Fruit fly (Drosophila melanogaster) Kc167 (cell line): Measurements from ENCODE around the gene par-6.

Source experiments
- Myc ChIP-seq: fragments of >200 bp; optimal IDR thresholded peaks from 2 replicates; lab custom pipeline; 2017; ENCODE audit warnings: missing external identifiers
- Sin3A ChIP-seq: fragments of >200 bp; optimal IDR thresholded peaks from 2 replicates; lab custom pipeline; 2018; ENCODE audit warnings: missing external identifiers
- h ChIP-seq: fragments of >200 bp; optimal IDR thresholded peaks from 3 replicates; lab custom pipeline; 2018; ENCODE audit warnings: missing external identifiers
- insv ChIP-seq: fragments of >200 bp; optimal IDR thresholded peaks from 3 replicates; lab custom pipeline; 2018; ENCODE audit warnings: missing external identifiers
- psq ChIP-seq: fragments of >200 bp; optimal IDR thresholded peaks from 2 replicates; lab custom pipeline; 2017; ENCODE audit warnings: missing external identifiers
- ttk ChIP-seq: sonication (Bioruptor generic); optimal IDR thresholded peaks from 2 replicates; lab custom pipeline; 2017; ENCODE audit warnings: missing external identifiers

The par-6 gene

dm6 chrX:17682745-17683505 is 20.2 kb upstream of the par-6 start:
- no peak for TF ChIP-seq ttk
- no peak for TF ChIP-seq psq (lab: Kevin White, UChicago)
- TF ChIP-seq insv: no peak
- TF ChIP-seq Myc (lab: Kevin White, UChicago): no peak
- TF ChIP-seq h (lab: Kevin White, UChicago): no peak
- TF ChIP-seq Sin3A (lab: Kevin White, UChicago): no peak

dm6 chrX:17683506-17683858 is 19.7 kb upstream of the par-6 start:
- TF ChIP-seq h (lab: Kevin White, UChicago) (no peak), Sin3A (lab: Kevin White, UChicago) (no peak), insv (no peak), ttk (no peak), psq (lab: Kevin White, UChicago) (no peak), Myc (lab: Kevin White, UChicago) (no peak)

- no peak for TF ChIP-seq h (lab: Kevin White, UChicago)
- TF ChIP-seq Myc (lab: Kevin White, UChicago): no peak
- no peak for TF ChIP-seq Sin3A (lab: Kevin White, UChicago)
- no peak for TF ChIP-seq psq (lab: Kevin White, UChicago)
- no peak for TF ChIP-seq insv
- TF ChIP-seq ttk: no peak
Measured at dm6 chrX:17686179-17686578, 17.0 kb upstream of the par-6 start.

- TF ChIP-seq Sin3A (lab: Kevin White, UChicago) (no peak), psq (lab: Kevin White, UChicago) (no peak), insv (no peak), ttk (no peak), h (lab: Kevin White, UChicago) (no peak), Myc (lab: Kevin White, UChicago) (no peak)
Measured at dm6 chrX:17692729-17693128, 10.4 kb upstream of the par-6 start.

dm6 chrX:17693981-17694872 is 8.9 kb upstream of the par-6 start:
- TF ChIP-seq psq (lab: Kevin White, UChicago): no peak

- TF ChIP-seq Sin3A (lab: Kevin White, UChicago) (no peak), Myc (lab: Kevin White, UChicago) (no peak), ttk (no peak), h (lab: Kevin White, UChicago) (no peak), insv (no peak), psq (lab: Kevin White, UChicago) (no peak)
Measured at dm6 chrX:17694873-17695446, 8.2 kb upstream of the par-6 start.

dm6 chrX:17695641-17696040 is 7.5 kb upstream of the par-6 start:
- no peak for TF ChIP-seq psq (lab: Kevin White, UChicago)

dm6 chrX:17696637-17697036 is 6.5 kb upstream of the par-6 start:
- TF ChIP-seq Myc (lab: Kevin White, UChicago) (no peak), ttk (no peak), h (lab: Kevin White, UChicago) (no peak), insv (no peak), psq (lab: Kevin White, UChicago) (no peak), Sin3A (lab: Kevin White, UChicago) (no peak)

- TF ChIP-seq psq (lab: Kevin White, UChicago) (no peak), Myc (lab: Kevin White, UChicago) (no peak), ttk (no peak), Sin3A (lab: Kevin White, UChicago) (no peak), h (lab: Kevin White, UChicago) (no peak), insv (no peak)
Measured at dm6 chrX:17697266-17697665, 5.9 kb upstream of the par-6 start.

- no peak for TF ChIP-seq Myc (lab: Kevin White, UChicago)
- no peak for TF ChIP-seq psq (lab: Kevin White, UChicago)
- no peak for TF ChIP-seq insv
- no peak for TF ChIP-seq ttk
- no peak for TF ChIP-seq Sin3A (lab: Kevin White, UChicago)
- no peak for TF ChIP-seq h (lab: Kevin White, UChicago)
Measured at dm6 chrX:17697703-17698145, 5.4 kb upstream of the par-6 start.

dm6 chrX:17698436-17698835 is 4.7 kb upstream of the par-6 start, which contains the start of gene chas:
chas (minus strand) TSS chrX:17698730.
- no peak for TF ChIP-seq ttk
- TF ChIP-seq psq (lab: Kevin White, UChicago): no peak
- no peak for TF ChIP-seq insv
- no peak for TF ChIP-seq Myc (lab: Kevin White, UChicago)
- no peak for TF ChIP-seq h (lab: Kevin White, UChicago)
- TF ChIP-seq Sin3A (lab: Kevin White, UChicago): no peak

dm6 chrX:17698864-17699504 is 4.2 kb upstream of the par-6 start:
- TF ChIP-seq Myc (lab: Kevin White, UChicago) (no peak), h (lab: Kevin White, UChicago) (no peak), Sin3A (lab: Kevin White, UChicago) (no peak), insv (no peak), psq (lab: Kevin White, UChicago) (no peak), ttk (no peak)
